Fruit fly (Drosophila melanogaster) whole organism, embryonic: Measurements from ENCODE around the gene CG32074.

Experiments used
- Antp ChIP-seq: fragments of 200-800 bp; sonication (Bioruptor generic); optimal IDR thresholded peaks from 3 replicates; lab custom pipeline; 2016; ENCODE audit warnings: missing biosample characterization, missing genetic modification characterization
- B-H1 ChIP-seq: fragments of 200-800 bp; sonication (Bioruptor generic); IDR thresholded peaks from 3 replicates; pipeline ENCODE4 v1.3.6; 2022; ENCODE audit warnings: missing biosample characterization, missing genetic modification characterization
- CG12236 ChIP-seq: fragments of 200-800 bp; sonication (Bioruptor generic); optimal IDR thresholded peaks from 2 replicates; lab custom pipeline; 2016; ENCODE audit warnings: missing biosample characterization, missing genetic modification characterization
- CG8478 ChIP-seq: fragments of >200 bp; optimal IDR thresholded peaks from 2 replicates; lab custom pipeline; 2018
- CG8944 ChIP-seq: fragments of 200-800 bp; sonication (Bioruptor generic); optimal IDR thresholded peaks from 3 replicates; lab custom pipeline; 2016; ENCODE audit warnings: missing biosample characterization, missing genetic modification characterization
- Optix ChIP-seq: fragments of 200-800 bp; sonication (Bioruptor generic); IDR thresholded peaks from 3 replicates; pipeline ENCODE4 v1.3.6; 2022; ENCODE audit warnings: missing biosample characterization, missing genetic modification characterization
- salm ChIP-seq: fragments of 200-800 bp; sonication (Bioruptor generic); optimal IDR thresholded peaks from 2 replicates; lab custom pipeline; 2018; ENCODE audit warnings: missing biosample characterization, mild to moderate bottlenecking, missing genetic modification characterization
- scrt ChIP-seq: fragments of 200-800 bp; sonication (Bioruptor generic); optimal IDR thresholded peaks from 2 replicates; lab custom pipeline; 2018; ENCODE audit warnings: missing biosample characterization, mild to moderate bottlenecking, missing genetic modification characterization, moderate library complexity

- no peak for TF ChIP-seq Optix
- no peak for TF ChIP-seq B-H1 (GFP tag; lab: Robert Waterston, UW)
- TF ChIP-seq CG8944 (GFP tag; lab: Kevin White, UChicago), result no peak
- TF ChIP-seq scrt (GFP tag; lab: Kevin White, UChicago), result no peak
- no peak for TF ChIP-seq Antp
- TF ChIP-seq salm (tag; lab: Kevin White, UChicago), result no peak
- no peak for TF ChIP-seq CG12236 (GFP tag; lab: Kevin White, UChicago)
- no peak for TF ChIP-seq CG8478 (lab: Kevin White, UChicago)
These were observed 16.5 kb upstream of the CG32074 start for dm6 chr3L:11148478-11149251.
